Fruit fly (Drosophila melanogaster): ENCODE measurements around the gene CG4768.

CG4768 gene

dm6 chrX:16781055-16781454 is 10.9 kb upstream of the CG4768 start (continued):
- no peak for TF ChIP-seq hkb (optimal IDR thresholded peaks at IDR 0.05)
- TF ChIP-seq hkb (GFP tag; IDR thresholded peaks at IDR 0.05): peak; percentile 27; the same call in 1 of the 2 replicates
- TF ChIP-seq CG34422 (GFP tag; IDR thresholded peaks at IDR 0.05): peak; percentile 40; the same call in 1 of the 3 replicates
- peak; percentile 35 for TF ChIP-seq Fer1 (GFP tag; optimal IDR thresholded peaks at IDR 0.05)
- no peak for TF ChIP-seq H2.0 (GFP tag; IDR thresholded peaks at IDR 0.05)
- no peak for TF ChIP-seq CG3163 (GFP tag; optimal IDR thresholded peaks at IDR 0.05)
- TF ChIP-seq MTF-1 (GFP tag; optimal IDR thresholded peaks at IDR 0.05; ENCODE audit: borderline replicate concordance): no peak
- no peak for TF ChIP-seq crp (GFP tag; optimal IDR thresholded peaks at IDR 0.05)
- no peak for TF ChIP-seq CG14050 (GFP tag; IDR thresholded peaks at IDR 0.05)
- peak; percentile 68 for TF ChIP-seq sens (GFP tag)
- TF ChIP-seq CG12236 (GFP tag; optimal IDR thresholded peaks at IDR 0.05): no peak
- TF ChIP-seq wor (GFP tag; IDR thresholded peaks at IDR 0.05): no peak
- TF ChIP-seq Rfx (GFP tag; IDR thresholded peaks at IDR 0.05): peak; percentile 67
- TF ChIP-seq CG7271 (tag; optimal IDR thresholded peaks at IDR 0.05): no peak
- peak; percentile 0 for TF ChIP-seq CG1602 (GFP tag; optimal IDR thresholded peaks at IDR 0.05)
- TF ChIP-seq HLHmδ (GFP tag; optimal IDR thresholded peaks at IDR 0.05): no peak
- TF ChIP-seq CG17829 (tag; optimal IDR thresholded peaks at IDR 0.05): no peak
- peak; percentile 88 for TF ChIP-seq Med (GFP tag)
- TF ChIP-seq CG12391 (tag; optimal IDR thresholded peaks at IDR 0.05): no peak
- no peak for TF ChIP-seq CG18619 (GFP tag; optimal IDR thresholded peaks at IDR 0.05)
- TF ChIP-seq grau (tag; optimal IDR thresholded peaks at IDR 0.05): peak; percentile 43
- TF ChIP-seq CG11695 (GFP tag; IDR thresholded peaks at IDR 0.05): 0 out of 3 replicates have a peak, but pooled peaks have one; percentile 10
- TF ChIP-seq esg (GFP tag; conservative IDR thresholded peaks at IDR 0.05): no peak
- TF ChIP-seq chn (GFP tag; optimal IDR thresholded peaks at IDR 0.05): peak; percentile 35
- TF ChIP-seq mam (GFP tag; optimal IDR thresholded peaks at IDR 0.05): peak; percentile 34
- no peak for TF ChIP-seq CG34376 (GFP tag; optimal IDR thresholded peaks at IDR 0.05)
- TF ChIP-seq gsb (GFP tag; IDR thresholded peaks at IDR 0.05): no peak
- TF ChIP-seq caup (GFP tag; optimal IDR thresholded peaks at IDR 0.05; ENCODE audit: severe bottlenecking): peak; percentile 34
- 0 out of 3 replicates have a peak, but pooled peaks have one; percentile 33 for TF ChIP-seq otp (GFP tag; IDR thresholded peaks at IDR 0.05)
- TF ChIP-seq CG11247 (GFP tag; IDR thresholded peaks at IDR 0.05): no peak
- no peak for TF ChIP-seq CG2199 (GFP tag; IDR thresholded peaks at IDR 0.05)
- TF ChIP-seq gsb-n (tag; optimal IDR thresholded peaks at IDR 0.05): no peak
- no peak for TF ChIP-seq Doc2 (GFP tag; IDR thresholded peaks at IDR 0.05)
- peak; percentile 81 for TF ChIP-seq CG9609 (GFP tag; optimal IDR thresholded peaks at IDR 0.05)
- no peak for TF ChIP-seq NC2α (GFP tag; optimal IDR thresholded peaks at IDR 0.05)
- TF ChIP-seq CG8765 (GFP tag; IDR thresholded peaks at IDR 0.05): no peak
- no peak for TF ChIP-seq CG7963 (GFP tag; IDR thresholded peaks at IDR 0.05; ENCODE audit: partially characterized antibody)
- no peak for TF ChIP-seq CG11723 (GFP tag; optimal IDR thresholded peaks at IDR 0.05)
- no peak for TF ChIP-seq Sry-β (GFP tag; optimal IDR thresholded peaks at IDR 0.05)
- TF ChIP-seq CG17361 (GFP tag; IDR thresholded peaks at IDR 0.05): 0 out of 3 replicates have a peak, but pooled peaks have one; percentile 18
- TF ChIP-seq CG17186 (GFP tag; optimal IDR thresholded peaks at IDR 0.05): no peak
- TF ChIP-seq HmgD (GFP tag; optimal IDR thresholded peaks at IDR 0.05): no peak
- TF ChIP-seq Ssrp (tag; optimal IDR thresholded peaks at IDR 0.05): no peak
- no peak for TF ChIP-seq vnd (GFP tag; IDR thresholded peaks at IDR 0.05; ENCODE audit: partially characterized antibody)
- TF ChIP-seq CG31224 (GFP tag; IDR thresholded peaks at IDR 0.05): no peak
- TF ChIP-seq Dbx (GFP tag; IDR thresholded peaks at IDR 0.05): 0 out of 3 replicates have a peak, but pooled peaks have one; percentile 47
- TF ChIP-seq lola (GFP tag; optimal IDR thresholded peaks at IDR 0.05): no peak
- TF ChIP-seq p53 (GFP tag; optimal IDR thresholded peaks at IDR 0.05): no peak
- TF ChIP-seq Adf1 (GFP tag; IDR thresholded peaks at IDR 0.05): no peak
- peak; percentile 36 for TF ChIP-seq maf-S (GFP tag; optimal IDR thresholded peaks at IDR 0.05)
- no peak for TF ChIP-seq bsh (GFP tag; optimal IDR thresholded peaks at IDR 0.05)

Data from whole organism, embryonic.